Worm (Caenorhabditis elegans) whole organism, L3 larva: Measurements from ENCODE around the gene F53H4.2.

Experiments used
- R02D3.7 ChIP-seq: fragments of 150-350 bp; optimal IDR thresholded peaks from 2 replicates; lab custom pipeline; 2014; ENCODE audit warnings: missing biosample characterization, missing genetic modification characterization
- ZK546.5 ChIP-seq: sonication (generic microtip); optimal IDR thresholded peaks from 2 replicates; lab custom pipeline; 2017; ENCODE audit warnings: missing biosample characterization, missing genetic modification characterization
- aly-2 ChIP-seq: fragments of 150-350 bp; optimal IDR thresholded peaks from 2 replicates; lab custom pipeline; 2014; ENCODE audit warnings: missing biosample characterization, missing genetic modification characterization
- ama-1 ChIP-seq: fragments of 150-350 bp; optimal IDR thresholded peaks from 2 replicates; lab custom pipeline; 2018
- ceh-16 ChIP-seq: sonication (generic microtip); optimal IDR thresholded peaks from 2 replicates; lab custom pipeline; 2017; ENCODE audit warnings: missing biosample characterization, missing genetic modification characterization
- ceh-28 ChIP-seq: fragments of 150-350 bp; optimal IDR thresholded peaks from 2 replicates; lab custom pipeline; 2014; ENCODE audit warnings: missing biosample characterization, missing genetic modification reagents, missing genetic modification characterization
- ceh-82 ChIP-seq: fragments of 150-350 bp; optimal IDR thresholded peaks from 2 replicates; lab custom pipeline; 2014; ENCODE audit warnings: missing biosample characterization, missing genetic modification characterization
- ceh-9 ChIP-seq: sonication (generic microtip); optimal IDR thresholded peaks from 2 replicates; lab custom pipeline; 2018; ENCODE audit warnings: missing biosample characterization, missing genetic modification characterization
- daf-12 ChIP-seq: fragments of 150-350 bp; optimal IDR thresholded peaks from 2 replicates; lab custom pipeline; 2014; ENCODE audit warnings: missing biosample characterization, missing genetic modification reagents, missing genetic modification characterization
- egl-27 ChIP-seq: sonication (generic microtip); optimal IDR thresholded peaks from 4 replicates; lab custom pipeline; 2017; ENCODE audit warnings: missing biosample characterization, missing genetic modification reagents, missing genetic modification characterization
- egl-5 ChIP-seq: fragments of 150-350 bp; optimal IDR thresholded peaks from 2 replicates; lab custom pipeline; 2017; ENCODE audit warnings: missing biosample characterization, missing genetic modification reagents, missing genetic modification characterization, inconsistent platforms
- elt-1 ChIP-seq: fragments of 150-350 bp; optimal IDR thresholded peaks from 2 replicates; lab custom pipeline; 2014; ENCODE audit warnings: missing biosample characterization, missing genetic modification characterization
- elt-2 ChIP-seq: sonication (generic microtip); optimal IDR thresholded peaks from 2 replicates; lab custom pipeline; 2016; ENCODE audit warnings: missing genetic modification reagents, mild to moderate bottlenecking, missing genetic modification characterization, missing compliant biosample characterization
- elt-3 ChIP-seq, 3 experiments: fragments of 150-350 bp in 1 of 3; sonication (generic microtip) in 2 of 3; optimal IDR thresholded peaks; 2 replicates in 2 of 3; 4 replicates in 1 of 3; lab custom pipeline; 2014 to 2017; ENCODE audit warnings: missing biosample characterization in 3 of 3, missing genetic modification characterization in 3 of 3
- eor-1 ChIP-seq, 2 experiments: fragments of 150-350 bp; optimal IDR thresholded peaks; 2 replicates each; lab custom pipeline; 2014 to 2018; ENCODE audit warnings: missing biosample characterization in 2 of 2, missing genetic modification characterization in 2 of 2
- fkh-10 ChIP-seq: sonication (generic microtip); optimal IDR thresholded peaks from 2 replicates; lab custom pipeline; 2017; ENCODE audit warnings: missing biosample characterization, missing genetic modification reagents, missing genetic modification characterization
- fkh-2 ChIP-seq: fragments of 150-350 bp; optimal IDR thresholded peaks from 2 replicates; lab custom pipeline; 2014; ENCODE audit warnings: missing biosample characterization, missing genetic modification reagents, missing genetic modification characterization
- fos-1 ChIP-seq: fragments of 150-350 bp; optimal IDR thresholded peaks from 2 replicates; lab custom pipeline; 2014; ENCODE audit warnings: missing biosample characterization, missing genetic modification characterization
- hmg-11 ChIP-seq: sonication (generic microtip); optimal IDR thresholded peaks from 2 replicates; lab custom pipeline; 2016; ENCODE audit warnings: missing genetic modification characterization, missing compliant biosample characterization
- jun-1 ChIP-seq: fragments of 150-350 bp; optimal IDR thresholded peaks from 2 replicates; lab custom pipeline; 2014; ENCODE audit warnings: missing biosample characterization, missing genetic modification reagents, missing genetic modification characterization
- lin-15B ChIP-seq: fragments of 150-350 bp; optimal IDR thresholded peaks from 2 replicates; lab custom pipeline; 2014; ENCODE audit warnings: missing biosample characterization, missing genetic modification characterization
- lin-39 ChIP-seq: fragments of 150-350 bp; optimal IDR thresholded peaks from 2 replicates; lab custom pipeline; 2018; ENCODE audit warnings: missing biosample characterization, missing genetic modification reagents, missing genetic modification characterization
- lsy-12 ChIP-seq: sonication (generic microtip); optimal IDR thresholded peaks from 2 replicates; lab custom pipeline; 2016; ENCODE audit warnings: mild to moderate bottlenecking, missing genetic modification characterization, missing compliant biosample characterization
- mdl-1 ChIP-seq: fragments of 150-350 bp; optimal IDR thresholded peaks from 2 replicates; lab custom pipeline; 2014; ENCODE audit warnings: missing biosample characterization, missing genetic modification characterization
- mml-1 ChIP-seq: fragments of 150-350 bp; sonication (generic microtip); optimal IDR thresholded peaks from 3 replicates; lab custom pipeline; 2014; ENCODE audit warnings: missing biosample characterization, missing genetic modification characterization
- nfya-1 ChIP-seq: sonication (generic microtip); optimal IDR thresholded peaks from 2 replicates; lab custom pipeline; 2017; ENCODE audit warnings: missing genetic modification characterization, mild to moderate bottlenecking, missing compliant biosample characterization, antibody characterized with exemption, moderate library complexity; ENCODE audit not compliant: insufficient read depth
- nhr-11 ChIP-seq: fragments of 150-350 bp; optimal IDR thresholded peaks from 2 replicates; lab custom pipeline; 2014; ENCODE audit warnings: missing biosample characterization, missing genetic modification characterization
- nhr-12 ChIP-seq: fragments of 150-350 bp; optimal IDR thresholded peaks from 2 replicates; lab custom pipeline; 2014; ENCODE audit warnings: missing biosample characterization, missing genetic modification characterization
- nhr-23 ChIP-seq: fragments of 150-350 bp; optimal IDR thresholded peaks from 2 replicates; lab custom pipeline; 2014; ENCODE audit warnings: missing biosample characterization, missing genetic modification reagents, missing genetic modification characterization
- nhr-237 ChIP-seq: fragments of 150-350 bp; optimal IDR thresholded peaks from 2 replicates; lab custom pipeline; 2014; ENCODE audit warnings: missing biosample characterization, missing genetic modification characterization
- nhr-25 ChIP-seq: sonication (generic microtip); optimal IDR thresholded peaks from 2 replicates; lab custom pipeline; 2017; ENCODE audit warnings: missing biosample characterization, missing genetic modification characterization
- nhr-28 ChIP-seq: fragments of 150-350 bp; optimal IDR thresholded peaks from 2 replicates; lab custom pipeline; 2014; ENCODE audit warnings: missing biosample characterization, missing genetic modification characterization
- nhr-43 ChIP-seq: sonication (generic microtip); optimal IDR thresholded peaks from 2 replicates; lab custom pipeline; 2016; ENCODE audit warnings: mild to moderate bottlenecking, missing genetic modification characterization, missing compliant biosample characterization; ENCODE audit not compliant: poor library complexity, severe bottlenecking
- nhr-67 ChIP-seq: fragments of 150-350 bp; optimal IDR thresholded peaks from 2 replicates; lab custom pipeline; 2014; ENCODE audit warnings: missing biosample characterization, missing genetic modification characterization
- nhr-76 ChIP-seq: fragments of 150-350 bp; sonication (generic microtip); optimal IDR thresholded peaks from 5 replicates; lab custom pipeline; 2014; ENCODE audit warnings: missing biosample characterization, missing genetic modification characterization
- nhr-77 ChIP-seq: fragments of 150-350 bp; optimal IDR thresholded peaks from 2 replicates; lab custom pipeline; 2014; ENCODE audit warnings: missing biosample characterization, missing genetic modification characterization
- pha-4 ChIP-seq: fragments of 150-350 bp; optimal IDR thresholded peaks from 2 replicates; lab custom pipeline; 2014; ENCODE audit warnings: missing biosample characterization, missing genetic modification reagents, missing genetic modification characterization
- pqm-1 ChIP-seq: fragments of 150-350 bp; optimal IDR thresholded peaks from 2 replicates; lab custom pipeline; 2017; ENCODE audit warnings: missing biosample characterization, missing genetic modification characterization, inconsistent platforms
- sea-2 ChIP-seq: fragments of 150-350 bp; sonication (generic microtip); optimal IDR thresholded peaks from 4 replicates; lab custom pipeline; 2014; ENCODE audit warnings: missing biosample characterization, missing genetic modification reagents, missing genetic modification characterization
- skn-1 ChIP-seq: fragments of 150-350 bp; optimal IDR thresholded peaks from 2 replicates; lab custom pipeline; 2014; ENCODE audit warnings: missing biosample characterization, missing genetic modification characterization
- snpc-4 ChIP-seq: fragments of 150-350 bp; optimal IDR thresholded peaks from 2 replicates; lab custom pipeline; 2014; ENCODE audit warnings: missing biosample characterization, missing genetic modification characterization
- tbx-2 ChIP-seq: sonication (generic microtip); optimal IDR thresholded peaks from 2 replicates; lab custom pipeline; 2016; ENCODE audit warnings: mild to moderate bottlenecking, missing genetic modification characterization, missing compliant biosample characterization
- unc-39 ChIP-seq: sonication (generic microtip); optimal IDR thresholded peaks from 4 replicates; lab custom pipeline; 2017; ENCODE audit warnings: missing biosample characterization, missing genetic modification characterization
- unc-62 ChIP-seq: fragments of 150-350 bp; sonication (generic microtip); optimal IDR thresholded peaks from 4 replicates; lab custom pipeline; 2014; ENCODE audit warnings: missing biosample characterization, missing genetic modification reagents, missing genetic modification characterization
- zag-1 ChIP-seq: fragments of 150-350 bp; optimal IDR thresholded peaks from 2 replicates; lab custom pipeline; 2014; ENCODE audit warnings: missing biosample characterization, missing genetic modification characterization
- ztf-11 ChIP-seq: fragments of 150-350 bp; optimal IDR thresholded peaks from 2 replicates; lab custom pipeline; 2014; ENCODE audit warnings: missing biosample characterization, missing genetic modification characterization
- ztf-4 ChIP-seq: fragments of 150-350 bp; optimal IDR thresholded peaks from 2 replicates; lab custom pipeline; 2014; ENCODE audit warnings: missing biosample characterization, missing genetic modification characterization

Gene F53H4.2

ce11 chrX:15841086-15841622 is 15.8 kb upstream of the F53H4.2 start, which contains the start of gene serp-1.1 (continued):
- no peak for TF ChIP-seq mml-1 (tag; lab: Kevin White, UChicago)
- TF ChIP-seq fos-1 (tag; lab: Kevin White, UChicago), result peak; percentile 94
- peak; percentile 99 for TF ChIP-seq pha-4
- TF ChIP-seq sea-2 (GFP tag; lab: Kevin White, UChicago), result peak; percentile 75
- TF ChIP-seq nhr-28 (tag; lab: Kevin White, UChicago), result peak; percentile 36
- TF ChIP-seq lin-39, result peak; percentile 100
- peak; percentile 94 for TF ChIP-seq ceh-82 (tag; lab: Kevin White, UChicago)
- TF ChIP-seq fkh-10, result peak; percentile 94
- peak; percentile 11 for TF ChIP-seq ceh-16 (tag; lab: Kevin White, UChicago)
- peak; percentile 78 for TF ChIP-seq nhr-76 (tag; lab: Kevin White, UChicago)

- TF ChIP-seq elt-2, result peak; percentile 85
- no peak for TF ChIP-seq lin-15B (tag; lab: Kevin White, UChicago)
- peak; percentile 61 for TF ChIP-seq jun-1 (tag; lab: Kevin White, UChicago)
- TF ChIP-seq mml-1 (tag; lab: Kevin White, UChicago), result no peak
- no peak for TF ChIP-seq unc-39
- TF ChIP-seq ceh-16 (tag; lab: Kevin White, UChicago), result no peak
- TF ChIP-seq nhr-28 (tag; lab: Kevin White, UChicago), result no peak
- TF ChIP-seq ZK546.5, result no peak
- no peak for TF ChIP-seq egl-5 (tag; lab: Kevin White, UChicago)
- TF ChIP-seq nfya-1 (tag; lab: Kevin White, UChicago), result no peak
- TF ChIP-seq R02D3.7 (tag; lab: Kevin White, UChicago), result no peak
- peak; percentile 47 for TF ChIP-seq nhr-77 (tag; lab: Kevin White, UChicago)
- peak; percentile 21 for TF ChIP-seq aly-2 (tag; lab: Kevin White, UChicago)
- no peak for TF ChIP-seq skn-1 (tag; lab: Kevin White, UChicago)
- TF ChIP-seq fkh-10, result no peak
- no peak for TF ChIP-seq ztf-11 (tag; lab: Kevin White, UChicago)
- peak; percentile 87 for TF ChIP-seq nhr-43 (tag; lab: Kevin White, UChicago)
- no peak for TF ChIP-seq ceh-82 (tag; lab: Kevin White, UChicago)
- TF ChIP-seq nhr-67 (tag; lab: Kevin White, UChicago), result no peak
- TF ChIP-seq elt-1 (tag; lab: Kevin White, UChicago), result no peak
- TF ChIP-seq fos-1 (tag; lab: Kevin White, UChicago), result no peak
- no peak for TF ChIP-seq nhr-23 (tag; lab: Kevin White, UChicago)
- no peak for TF ChIP-seq egl-27
- no peak for TF ChIP-seq ceh-9 (tag; lab: Kevin White, UChicago)
- TF ChIP-seq nhr-12 (tag; lab: Kevin White, UChicago), result no peak
- TF ChIP-seq unc-62 (GFP tag; lab: Kevin White, UChicago), result no peak
- TF ChIP-seq ztf-4, result no peak
- TF ChIP-seq elt-3 (tag; optimal IDR thresholded peaks at IDR 0.05; lab: Kevin White, UChicago), result no peak
- no peak for TF ChIP-seq nhr-25
- no peak for TF ChIP-seq zag-1 (tag; lab: Kevin White, UChicago)
- TF ChIP-seq fkh-2 (tag; lab: Kevin White, UChicago), result no peak
- peak; percentile 3 for TF ChIP-seq pha-4
- no peak for TF ChIP-seq daf-12 (tag; lab: Kevin White, UChicago)
- no peak for TF ChIP-seq ceh-28 (tag; lab: Kevin White, UChicago)
- TF ChIP-seq sea-2 (GFP tag; lab: Kevin White, UChicago), result no peak
- no peak for TF ChIP-seq snpc-4 (tag; lab: Kevin White, UChicago)
- TF ChIP-seq ama-1 (lab: Kevin White, UChicago), result no peak
- peak; percentile 67 for TF ChIP-seq lsy-12 (tag; lab: Kevin White, UChicago)
- TF ChIP-seq tbx-2 (tag; lab: Kevin White, UChicago), result peak; percentile 58
- TF ChIP-seq hmg-11 (tag; lab: Kevin White, UChicago), result no peak
- no peak for TF ChIP-seq nhr-76 (tag; lab: Kevin White, UChicago)
- no peak for TF ChIP-seq nhr-237
- no peak for TF ChIP-seq lin-39
- TF ChIP-seq eor-1 (tag; optimal IDR thresholded peaks at IDR 0.05; lab: Kevin White, UChicago), result no peak
- TF ChIP-seq mdl-1 (tag; lab: Kevin White, UChicago), result no peak
- peak; percentile 87 for TF ChIP-seq pqm-1 (tag; lab: Kevin White, UChicago)
- no peak for TF ChIP-seq nhr-11 (tag; lab: Kevin White, UChicago)
Measured at ce11 chrX:15842492-15842891, 14.5 kb upstream of the F53H4.2 start.
